Worm (Caenorhabditis elegans) whole organism, mixed stage, embryonic: ENCODE results near the gene chil-22.

Experiments used
- blmp-1 ChIP-seq: fragments of 150-350 bp; optimal IDR thresholded peaks from 2 replicates; lab custom pipeline; 2014; ENCODE audit warnings: missing biosample characterization, missing genetic modification characterization
- ceh-39 ChIP-seq: fragments of 150-350 bp; optimal IDR thresholded peaks from 2 replicates; lab custom pipeline; 2014; ENCODE audit warnings: missing biosample characterization, missing genetic modification characterization
- ceh-43 ChIP-seq: fragments of 200-800 bp; sonication (Bioruptor generic); optimal IDR thresholded peaks from 2 replicates; lab custom pipeline; 2018; ENCODE audit warnings: mild to moderate bottlenecking, missing genetic modification characterization, moderate library complexity, missing compliant biosample characterization
- ceh-83 ChIP-seq: fragments of 200-800 bp; sonication (Bioruptor generic); optimal IDR thresholded peaks from 2 replicates; lab custom pipeline; 2018; ENCODE audit warnings: mild to moderate bottlenecking, missing genetic modification characterization, missing compliant biosample characterization
- ces-1 ChIP-seq: fragments of 150-350 bp; optimal IDR thresholded peaks from 2 replicates; lab custom pipeline; 2014; ENCODE audit warnings: missing biosample characterization, missing genetic modification reagents, missing genetic modification characterization
- cnd-1 ChIP-seq: fragments of 200-800 bp; sonication (Bioruptor generic); optimal IDR thresholded peaks from 2 replicates; lab custom pipeline; 2018; ENCODE audit warnings: mild to moderate bottlenecking, missing genetic modification characterization, missing compliant biosample characterization
- drap-1 ChIP-seq: fragments of 200-800 bp; sonication (Bioruptor generic); optimal IDR thresholded peaks from 3 replicates; lab custom pipeline; 2018; ENCODE audit warnings: mild to moderate bottlenecking, missing genetic modification characterization, missing compliant biosample characterization
- elt-1 ChIP-seq: sonication (generic microtip); optimal IDR thresholded peaks from 2 replicates; lab custom pipeline; 2017; ENCODE audit warnings: missing genetic modification characterization, mild to moderate bottlenecking, missing compliant biosample characterization, antibody characterized with exemption, moderate library complexity, borderline replicate concordance; ENCODE audit not compliant: insufficient read depth
- elt-3 ChIP-seq: fragments of 150-350 bp; optimal IDR thresholded peaks from 2 replicates; lab custom pipeline; 2014; ENCODE audit warnings: missing biosample characterization, missing genetic modification characterization
- ham-2 ChIP-seq: fragments of 200-800 bp; sonication (Bioruptor generic); optimal IDR thresholded peaks from 2 replicates; lab custom pipeline; 2018; ENCODE audit warnings: mild to moderate bottlenecking, missing genetic modification characterization, missing compliant biosample characterization
- hlh-1 ChIP-seq: fragments of 150-350 bp; optimal IDR thresholded peaks from 2 replicates; lab custom pipeline; 2014; ENCODE audit warnings: missing biosample characterization, missing genetic modification reagents, missing genetic modification characterization
- lin-13 ChIP-seq: fragments of 150-350 bp; optimal IDR thresholded peaks from 2 replicates; lab custom pipeline; 2014; ENCODE audit warnings: missing biosample characterization, missing genetic modification characterization
- lin-32 ChIP-seq: fragments of 200-800 bp; sonication (Bioruptor generic); optimal IDR thresholded peaks from 2 replicates; lab custom pipeline; 2018; ENCODE audit warnings: mild to moderate bottlenecking, missing genetic modification characterization, missing compliant biosample characterization
- lsy-2 ChIP-seq: fragments of 150-350 bp; optimal IDR thresholded peaks from 2 replicates; lab custom pipeline; 2014; ENCODE audit warnings: missing biosample characterization, missing genetic modification characterization
- mab-5 ChIP-seq: fragments of 150-350 bp; optimal IDR thresholded peaks from 2 replicates; lab custom pipeline; 2014; ENCODE audit warnings: missing biosample characterization, missing genetic modification characterization
- mep-1 ChIP-seq: fragments of 150-350 bp; optimal IDR thresholded peaks from 2 replicates; lab custom pipeline; 2017; ENCODE audit warnings: missing biosample characterization, missing genetic modification reagents, missing genetic modification characterization, inconsistent platforms
- mls-2 ChIP-seq: sonication (generic microtip); optimal IDR thresholded peaks from 2 replicates; lab custom pipeline; 2016; ENCODE audit warnings: mild to moderate bottlenecking, missing genetic modification characterization, moderate library complexity, missing compliant biosample characterization
- nhr-12 ChIP-seq: fragments of 150-350 bp; optimal IDR thresholded peaks from 2 replicates; lab custom pipeline; 2014; ENCODE audit warnings: missing biosample characterization, missing genetic modification characterization
- nhr-237 ChIP-seq: fragments of 150-350 bp; optimal IDR thresholded peaks from 2 replicates; lab custom pipeline; 2014; ENCODE audit warnings: missing biosample characterization, missing genetic modification characterization
- nhr-28 ChIP-seq: fragments of 150-350 bp; optimal IDR thresholded peaks from 2 replicates; lab custom pipeline; 2014; ENCODE audit warnings: missing biosample characterization, missing genetic modification characterization
- pha-4 ChIP-seq: fragments of 150-350 bp; optimal IDR thresholded peaks from 2 replicates; lab custom pipeline; 2018; ENCODE audit warnings: missing biosample characterization, missing genetic modification reagents, missing genetic modification characterization
- sem-2 ChIP-seq: fragments of 200-800 bp; sonication (Bioruptor generic); optimal IDR thresholded peaks from 2 replicates; lab custom pipeline; 2018; ENCODE audit warnings: mild to moderate bottlenecking, missing genetic modification characterization, missing compliant biosample characterization
- snpc-4 ChIP-seq: fragments of 150-350 bp; optimal IDR thresholded peaks from 2 replicates; lab custom pipeline; 2014; ENCODE audit warnings: missing biosample characterization, missing genetic modification characterization
- sptf-1 ChIP-seq: sonication (generic microtip); optimal IDR thresholded peaks from 2 replicates; lab custom pipeline; 2017; ENCODE audit warnings: mild to moderate bottlenecking, missing genetic modification characterization, moderate library complexity, missing compliant biosample characterization
- tbx-8 ChIP-seq: fragments of 200-800 bp; sonication (Bioruptor generic); optimal IDR thresholded peaks from 2 replicates; lab custom pipeline; 2018; ENCODE audit warnings: mild to moderate bottlenecking, missing genetic modification characterization, moderate library complexity, missing compliant biosample characterization
- unc-120 ChIP-seq: sonication (generic microtip); optimal IDR thresholded peaks from 2 replicates; lab custom pipeline; 2017; ENCODE audit warnings: missing genetic modification characterization, missing compliant biosample characterization; ENCODE audit not compliant: poor library complexity, severe bottlenecking
- unc-39 ChIP-seq: fragments of 150-350 bp; optimal IDR thresholded peaks from 2 replicates; lab custom pipeline; 2014; ENCODE audit warnings: missing biosample characterization, missing genetic modification characterization
- unc-62 ChIP-seq: fragments of 150-350 bp; optimal IDR thresholded peaks from 2 replicates; lab custom pipeline; 2014; ENCODE audit warnings: missing biosample characterization, missing genetic modification reagents, missing genetic modification characterization
- zip-8 ChIP-seq: fragments of 150-350 bp; optimal IDR thresholded peaks from 2 replicates; lab custom pipeline; 2014; ENCODE audit warnings: missing biosample characterization, missing genetic modification characterization

chil-22 gene

ce11 chrII:9426076-9426475 is 39.9 kb downstream of the chil-22 start, which contains the start of gene M176.10:
Gene M176.10, minus strand, starts transcription at chrII:9426176.
- TF ChIP-seq lin-13 (tag; lab: Kevin White, UChicago): no peak
- no peak for TF ChIP-seq elt-1 (tag; lab: Kevin White, UChicago)
- no peak for TF ChIP-seq pha-4 (tag; lab: Kevin White, UChicago)
- no peak for TF ChIP-seq unc-120 (tag; lab: Kevin White, UChicago)
- no peak for TF ChIP-seq snpc-4 (tag; lab: Kevin White, UChicago)
- no peak for TF ChIP-seq elt-3

- no peak for TF ChIP-seq sptf-1 (tag; lab: Kevin White, UChicago)
- no peak for TF ChIP-seq lsy-2
- no peak for TF ChIP-seq mep-1 (tag; lab: Kevin White, UChicago)
- TF ChIP-seq blmp-1: no peak
- no peak for TF ChIP-seq hlh-1 (tag; lab: Kevin White, UChicago)
- no peak for TF ChIP-seq ces-1
- TF ChIP-seq ceh-39 (tag; lab: Kevin White, UChicago): no peak
- no peak for TF ChIP-seq unc-120 (tag; lab: Kevin White, UChicago)
- no peak for TF ChIP-seq cnd-1 (tag; lab: Kevin White, UChicago)
- TF ChIP-seq mls-2 (tag; lab: Kevin White, UChicago): no peak
- TF ChIP-seq lin-13 (tag; lab: Kevin White, UChicago): no peak
- TF ChIP-seq tbx-8: no peak
- TF ChIP-seq, all 35 proteins: peak for 0
Measured at ce11 chrII:9421969-9422368, 44.0 kb downstream of the chil-22 start, which contains the start of gene M176.11. Gene M176.11, plus strand, starts transcription at chrII:9422269.

- TF ChIP-seq hlh-1 (tag; lab: Kevin White, UChicago) (no peak), nhr-28 (tag; lab: Kevin White, UChicago) (no peak), unc-62 (GFP tag; lab: Kevin White, UChicago) (no peak), mab-5 (tag; lab: Kevin White, UChicago) (no peak), nhr-237 (tag; lab: Kevin White, UChicago) (no peak), zip-8 (tag; lab: Kevin White, UChicago) (no peak), unc-39 (no peak), sem-2 (no peak), drap-1 (GFP tag; lab: Kevin White, UChicago) (no peak), nhr-12 (no peak), lin-32 (GFP tag; lab: Kevin White, UChicago) (no peak), sptf-1 (tag; lab: Kevin White, UChicago) (no peak)
- TF ChIP-seq, all 35 proteins: peak for 0
Measured at ce11 chrII:9418843-9419532, 47.0 kb downstream of the chil-22 start.

ce11 chrII:9418065-9418567 is 47.9 kb downstream of the chil-22 start, which contains the start of the genes M176.4 and M176.16:
Gene M176.4, plus strand, starts transcription at chrII:9418365.
Gene M176.16, plus strand, starts transcription at chrII:9418517.
- no peak for TF ChIP-seq sptf-1 (tag; lab: Kevin White, UChicago)
- TF ChIP-seq nhr-237 (tag; lab: Kevin White, UChicago): no peak
- no peak for TF ChIP-seq ces-1
- no peak for TF ChIP-seq lin-32 (GFP tag; lab: Kevin White, UChicago)
- no peak for TF ChIP-seq ceh-43 (GFP tag; lab: Kevin White, UChicago)
- no peak for TF ChIP-seq ceh-39 (tag; lab: Kevin White, UChicago)
- TF ChIP-seq lsy-2: no peak
- no peak for TF ChIP-seq unc-39
- TF ChIP-seq mab-5 (tag; lab: Kevin White, UChicago): no peak

- TF ChIP-seq ceh-83 (GFP tag; lab: Kevin White, UChicago) (no peak), lin-13 (tag; lab: Kevin White, UChicago) (peak; percentile 27), unc-39 (no peak), lsy-2 (peak; percentile 38), drap-1 (GFP tag; lab: Kevin White, UChicago) (no peak), ham-2 (GFP tag; lab: Kevin White, UChicago) (peak; percentile 39), mep-1 (tag; lab: Kevin White, UChicago) (peak; percentile 68)
Measured at ce11 chrII:9416381-9417276, 49.4 kb downstream of the chil-22 start, which contains the start of the genes gss-1 and chch-3. Gene gss-1, minus strand, starts transcription at chrII:9416431. Gene chch-3, plus strand, starts transcription at chrII:9417013.
